Fruit fly (Drosophila melanogaster): ENCODE measurements around the gene Septin2.

The Septin2 gene

DNA sequence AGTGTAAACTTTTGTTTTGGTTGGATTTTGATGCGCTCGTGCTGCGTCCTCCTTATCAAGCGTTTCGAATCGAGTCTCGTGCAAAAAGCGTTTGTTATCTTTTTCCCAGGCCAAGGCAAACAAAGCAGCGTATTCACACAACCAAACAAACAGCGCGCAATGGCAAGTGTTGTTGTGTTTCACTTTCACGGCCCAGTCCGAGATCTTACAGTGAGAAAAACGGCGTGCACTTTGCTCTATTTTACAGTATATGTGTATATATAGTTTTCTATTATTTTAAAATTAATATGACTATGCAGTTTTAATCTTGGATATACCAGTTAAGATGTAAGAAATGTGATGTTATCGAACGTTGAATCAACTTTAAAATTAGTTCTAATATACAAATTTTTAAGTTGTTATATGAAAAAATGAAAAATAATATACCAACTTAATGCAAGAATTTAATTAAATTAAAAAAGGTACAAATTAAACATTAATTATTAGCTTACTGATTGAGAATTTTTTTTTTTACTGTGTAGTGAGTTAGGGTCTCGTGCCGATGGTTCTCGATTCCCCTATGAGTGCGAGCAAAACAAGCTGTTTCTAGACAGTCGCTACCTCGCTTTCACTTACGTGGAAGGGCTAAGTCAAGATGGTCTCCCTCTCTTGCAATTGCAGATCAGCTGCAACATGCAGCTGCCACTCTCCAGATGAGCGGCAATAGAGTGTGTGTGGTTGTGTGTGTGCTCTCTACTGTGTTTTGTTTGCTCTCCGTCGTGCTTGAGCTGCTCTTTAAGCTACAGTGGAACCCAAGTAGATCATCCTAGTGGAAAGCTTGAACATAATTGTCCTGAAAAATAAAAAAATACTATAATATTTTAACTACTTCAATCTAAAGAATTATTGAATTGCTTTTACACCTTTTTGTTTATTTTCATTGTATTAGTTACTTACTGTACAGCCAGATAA, 6.3 kb upstream of the Septin2 start (continued):
- TF ChIP-seq Optix (GFP tag; IDR thresholded peaks at IDR 0.05) (peak; percentile 52; the same call in 1 of the 3 replicates), br (optimal IDR thresholded peaks at IDR 0.05) (no peak), Sox100B (GFP tag; optimal IDR thresholded peaks at IDR 0.05) (peak; percentile 97), nerfin-2 (GFP tag; IDR thresholded peaks at IDR 0.05; ENCODE audit: partially characterized antibody) (no peak), zfh2 (GFP tag; optimal IDR thresholded peaks at IDR 0.05) (no peak), CG15696 (tag; optimal IDR thresholded peaks at IDR 0.05) (peak; percentile 96), CG2712 (tag; optimal IDR thresholded peaks at IDR 0.05) (peak; percentile 98), sc (optimal IDR thresholded peaks at IDR 0.05) (no peak), sc (GFP tag; optimal IDR thresholded peaks at IDR 0.05) (peak; percentile 87), CG12391 (tag; optimal IDR thresholded peaks at IDR 0.05) (peak; percentile 96), CG15601 (tag; optimal IDR thresholded peaks at IDR 0.05) (peak; percentile 93), CG4282 (GFP tag; optimal IDR thresholded peaks at IDR 0.05) (no peak), Ets65A (GFP tag) (peak; percentile 73), MTF-1 (GFP tag; optimal IDR thresholded peaks at IDR 0.05; ENCODE audit: borderline replicate concordance) (peak; percentile 45), Hey (tag; optimal IDR thresholded peaks at IDR 0.05) (no peak), CG33213 (GFP tag; optimal IDR thresholded peaks at IDR 0.05) (peak; percentile 25), CG2116 (GFP tag; optimal IDR thresholded peaks at IDR 0.05) (peak; percentile 50), chn (GFP tag; optimal IDR thresholded peaks at IDR 0.05) (no peak), chif (GFP tag; optimal IDR thresholded peaks at IDR 0.05) (peak in 1 of 2 experiments; percentile 21), tap (tag; optimal IDR thresholded peaks at IDR 0.05) (peak; percentile 84), CG8388 (GFP tag; optimal IDR thresholded peaks at IDR 0.05) (peak; percentile 96), Taf1 (GFP tag; IDR thresholded peaks at IDR 0.05) (no peak), gcm (GFP tag; optimal IDR thresholded peaks at IDR 0.05) (peak; percentile 96), ash1 (GFP tag; optimal IDR thresholded peaks at IDR 0.05) (no peak), Ada2b (GFP tag; IDR thresholded peaks at IDR 0.05) (peak; percentile 67), CG8281 (tag; optimal IDR thresholded peaks at IDR 0.05) (peak; percentile 78), bsh (GFP tag; optimal IDR thresholded peaks at IDR 0.05) (peak; percentile 79 to 95), eyg (GFP tag; optimal IDR thresholded peaks at IDR 0.05) (no peak), Lhr (GFP tag; optimal IDR thresholded peaks at IDR 0.05) (peak; percentile 62), HLH54F (GFP tag; optimal IDR thresholded peaks at IDR 0.05) (no peak), Usf (GFP tag; optimal IDR thresholded peaks at IDR 0.05) (peak; percentile 84), eve (GFP tag; optimal IDR thresholded peaks at IDR 0.05) (no peak), caup (GFP tag; optimal IDR thresholded peaks at IDR 0.05; ENCODE audit: severe bottlenecking) (peak; percentile 75), lola (GFP tag; optimal IDR thresholded peaks at IDR 0.05) (peak in 1 of 3 experiments; percentile 98), CG10959 (GFP tag; IDR thresholded peaks at IDR 0.05) (peak; percentile 64; the same call in 1 of the 2 replicates), CG10274 (GFP tag; optimal IDR thresholded peaks at IDR 0.05) (peak; percentile 35), seq (GFP tag; IDR thresholded peaks at IDR 0.05) (0 out of 2 replicates have a peak, but pooled peaks have one; percentile 48), CG11085 (GFP tag; IDR thresholded peaks at IDR 0.05) (peak; percentile 29; the same call in 1 of the 2 replicates), BEAF-32 (GFP tag; optimal IDR thresholded peaks at IDR 0.05) (no peak), row (GFP tag; IDR thresholded peaks at IDR 0.05) (peak; percentile 73), MESR4 (GFP tag; optimal IDR thresholded peaks at IDR 0.05) (no peak), CG12769 (tag; optimal IDR thresholded peaks at IDR 0.05) (peak; percentile 9), CG15073 (GFP tag; optimal IDR thresholded peaks at IDR 0.05) (no peak), CG3726 (GFP tag; IDR thresholded peaks at IDR 0.05) (peak; percentile 52; the same call in 2 of the 3 replicates), CG17568 (GFP tag; optimal IDR thresholded peaks at IDR 0.05) (peak; percentile 50), CG6683 (GFP tag; optimal IDR thresholded peaks at IDR 0.05) (peak; percentile 80), Atf3 (GFP tag; optimal IDR thresholded peaks at IDR 0.05) (no peak), sima (GFP tag; optimal IDR thresholded peaks at IDR 0.05) (no peak)
